ENCODE assay signal across 3 worm cellular contexts in genomic region chrIV:8239584-8239983, ce11.
TF ChIP-seq lines count a peak whose summit lies in the region.

No protein-coding gene starts in this region.

TF ChIP-seq in whole organism, L1 larva, 84 proteins besides CTCF, POLR2A, EP300 and RAD21:
- peak; percentile 34 for TF ChIP-seq elt-2 (tag; optimal IDR thresholded peaks at IDR 0.05; lab: Kevin White, UChicago)
- TF ChIP-seq unc-62 (GFP tag; optimal IDR thresholded peaks at IDR 0.05; lab: Kevin White, UChicago) = no peak
- no peak for TF ChIP-seq sptf-1 (tag; optimal IDR thresholded peaks at IDR 0.05; lab: Kevin White, UChicago)
- TF ChIP-seq mef-2 (tag; optimal IDR thresholded peaks at IDR 0.05; lab: Kevin White, UChicago) = no peak

TF ChIP-seq in whole organism, L3 larva, 47 proteins besides CTCF, POLR2A, EP300 and RAD21:
- no peak for TF ChIP-seq ztf-4 (tag; optimal IDR thresholded peaks at IDR 0.05; lab: Kevin White, UChicago)
- no peak for TF ChIP-seq skn-1 (tag; optimal IDR thresholded peaks at IDR 0.05; lab: Kevin White, UChicago)
- TF ChIP-seq pha-4 (tag; optimal IDR thresholded peaks at IDR 0.05; lab: Kevin White, UChicago) = peak; percentile 77
- TF ChIP-seq elt-2 (tag; optimal IDR thresholded peaks at IDR 0.05; lab: Kevin White, UChicago) = peak; percentile 22
- no peak for TF ChIP-seq elt-3 (tag; optimal IDR thresholded peaks at IDR 0.05; lab: Kevin White, UChicago)
- no peak for TF ChIP-seq egl-27 (tag; optimal IDR thresholded peaks at IDR 0.05; lab: Kevin White, UChicago)
- TF ChIP-seq aly-2 (tag; optimal IDR thresholded peaks at IDR 0.05; lab: Kevin White, UChicago) = no peak
TF ChIP-seq in whole organism, L3 larva: peak in this region for 2.

TF ChIP-seq in whole organism, L4 larva, 104 proteins besides CTCF, POLR2A, EP300 and RAD21:
- TF ChIP-seq lin-15B (tag; optimal IDR thresholded peaks at IDR 0.05; lab: Kevin White, UChicago) (no peak), Y5F2A.4 (GFP tag; optimal IDR thresholded peaks at IDR 0.05; lab: Kevin White, UChicago) (no peak), egl-27 (tag; optimal IDR thresholded peaks at IDR 0.05; lab: Kevin White, UChicago) (no peak), ceh-44 (GFP tag; IDR thresholded peaks at IDR 0.05; lab: Robert Waterston, UW) (no peak), ZK337.2 (GFP tag; IDR thresholded peaks at IDR 0.05; lab: Robert Waterston, UW) (no peak), daf-16 (GFP tag; optimal IDR thresholded peaks at IDR 0.05; lab: Kevin White, UChicago) (no peak), daf-16 (tag; optimal IDR thresholded peaks at IDR 0.05; lab: Kevin White, UChicago) (peak; percentile 70), hmg-1.1 (GFP tag; IDR thresholded peaks at IDR 0.05; lab: Robert Waterston, UW) (no peak), hlh-11 (tag; optimal IDR thresholded peaks at IDR 0.05; lab: Kevin White, UChicago) (no peak), unc-62 (GFP tag; optimal IDR thresholded peaks at IDR 0.05 in 1 of 2; lab: Kevin White, UChicago) (peak in 1 of 2 experiments; percentile 55), unc-62 (tag; optimal IDR thresholded peaks at IDR 0.05; lab: Kevin White, UChicago) (no peak), nhr-11 (tag; optimal IDR thresholded peaks at IDR 0.05; lab: Kevin White, UChicago) (no peak), aly-2 (tag; optimal IDR thresholded peaks at IDR 0.05; lab: Kevin White, UChicago) (no peak), nhr-111 (GFP tag; optimal IDR thresholded peaks at IDR 0.05; lab: Kevin White, UChicago) (no peak), nhr-41 (GFP tag; IDR thresholded peaks at IDR 0.05; lab: Robert Waterston, UW) (no peak), dve-1 (tag; optimal IDR thresholded peaks at IDR 0.05; lab: Kevin White, UChicago; ENCODE audit: insufficient read depth) (no peak), fos-1 (tag; optimal IDR thresholded peaks at IDR 0.05; lab: Kevin White, UChicago) (no peak), nhr-28 (tag; optimal IDR thresholded peaks at IDR 0.05; lab: Kevin White, UChicago) (peak; percentile 60), php-3 (GFP tag; IDR thresholded peaks at IDR 0.05; lab: Robert Waterston, UW) (no peak), arid-1 (GFP tag; conservative IDR thresholded peaks at IDR 0.05; lab: Robert Waterston, UW) (no peak), aha-1 (tag; lab: Kevin White, UChicago) (peak; percentile 68), ama-1 (optimal IDR thresholded peaks at IDR 0.05; lab: Kevin White, UChicago) (no peak), ceh-32 (tag; optimal IDR thresholded peaks at IDR 0.05; lab: Kevin White, UChicago; ENCODE audit: poor library complexity) (no peak), mxl-3 (GFP tag; optimal IDR thresholded peaks at IDR 0.05; lab: Kevin White, UChicago) (no peak), mxl-2 (GFP tag; conservative IDR thresholded peaks at IDR 0.05; lab: Robert Waterston, UW) (no peak), sdz-12 (GFP tag; optimal IDR thresholded peaks at IDR 0.05; lab: Kevin White, UChicago) (no peak), daf-8 (GFP tag; IDR thresholded peaks at IDR 0.05; lab: Robert Waterston, UW) (no peak), skn-1 (tag; optimal IDR thresholded peaks at IDR 0.05; lab: Kevin White, UChicago) (no peak), Y105C5A.15 (GFP tag; IDR thresholded peaks at IDR 0.05; lab: Robert Waterston, UW) (no peak), zfp-3 (GFP tag; conservative IDR thresholded peaks at IDR 0.05; lab: Robert Waterston, UW) (no peak), R02D3.7 (tag; optimal IDR thresholded peaks at IDR 0.05; lab: Kevin White, UChicago) (no peak), pqm-1 (tag; optimal IDR thresholded peaks at IDR 0.05; lab: Kevin White, UChicago) (peak; percentile 4)

Comparison
In these comparisons a context has a peak if more than half of its experiments do, and no peak if none do; other contexts are left out.
1. Of the 29 proteins assayed by ChIP-seq in both whole organism, L4 larva and whole organism, L1 larva: peak only in whole organism, L4 larva: aha-1, nhr-28 and pqm-1; only in whole organism, L1 larva: none; in both: none; in neither: 25; mixed calls (peak in some experiments, not most) for 1.